Worm (Caenorhabditis elegans) whole organism, L2 larva: ENCODE data around the gene erp-44.3.

Experiments
- C34F6.9 ChIP-seq: fragments of 150-350 bp; optimal IDR thresholded peaks from 2 replicates; lab custom pipeline; 2014; ENCODE audit warnings: missing biosample characterization, missing genetic modification characterization
- ama-1 ChIP-seq: fragments of 150-350 bp; optimal IDR thresholded peaks from 2 replicates; lab custom pipeline; 2018; ENCODE audit warnings: inconsistent platforms
- ceh-82 ChIP-seq: fragments of 150-350 bp; optimal IDR thresholded peaks from 2 replicates; lab custom pipeline; 2014; ENCODE audit warnings: missing biosample characterization, missing genetic modification characterization
- dmd-4 ChIP-seq: sonication (generic microtip); optimal IDR thresholded peaks from 2 replicates; lab custom pipeline; 2017; ENCODE audit warnings: missing biosample characterization, missing genetic modification characterization
- fos-1 ChIP-seq: fragments of 150-350 bp; optimal IDR thresholded peaks from 2 replicates; lab custom pipeline; 2014; ENCODE audit warnings: missing biosample characterization, missing genetic modification characterization
- nhr-25 ChIP-seq: fragments of 150-350 bp; sonication (generic microtip); optimal IDR thresholded peaks from 3 replicates; lab custom pipeline; 2014; ENCODE audit warnings: missing biosample characterization, missing genetic modification characterization
- sem-4 ChIP-seq: fragments of 150-350 bp; optimal IDR thresholded peaks from 2 replicates; lab custom pipeline; 2014; ENCODE audit warnings: missing biosample characterization, missing genetic modification reagents, missing genetic modification characterization
- snpc-4 ChIP-seq: fragments of 150-350 bp; optimal IDR thresholded peaks from 2 replicates; lab custom pipeline; 2014; ENCODE audit warnings: missing biosample characterization, missing genetic modification characterization
- ztf-11 ChIP-seq: sonication (generic microtip); optimal IDR thresholded peaks from 2 replicates; lab custom pipeline; 2017; ENCODE audit warnings: missing biosample characterization, missing genetic modification characterization
- ztf-4 ChIP-seq: fragments of 150-350 bp; optimal IDR thresholded peaks from 2 replicates; lab custom pipeline; 2014; ENCODE audit warnings: missing biosample characterization, missing genetic modification characterization

- TF ChIP-seq fos-1 (tag; lab: Kevin White, UChicago) (no peak), snpc-4 (tag; lab: Kevin White, UChicago) (no peak), ceh-82 (tag; lab: Kevin White, UChicago) (no peak), dmd-4 (no peak), nhr-25 (no peak), C34F6.9 (tag; lab: Kevin White, UChicago) (no peak), ztf-11 (no peak), ama-1 (lab: Kevin White, UChicago) (no peak), sem-4 (tag; lab: Kevin White, UChicago) (no peak), ztf-4 (tag; lab: Kevin White, UChicago) (no peak)
Measured at ce11 chrIV:8165950-8166349, 43.5 kb downstream of the erp-44.3 start, which contains the start of gene B0218.7.
